Worm (Caenorhabditis elegans): ENCODE data around the gene W02H5.19.

ce11 chrV:2595720-2596119, 43.0 kb upstream of the W02H5.19 start:
- TF ChIP-seq ceh-58 (GFP tag; IDR thresholded peaks at IDR 0.05) (no peak), nhr-90 (tag; optimal IDR thresholded peaks at IDR 0.05) (no peak), B0019.2 (GFP tag; conservative IDR thresholded peaks at IDR 0.05) (no peak), him-1 (tag; optimal IDR thresholded peaks at IDR 0.05) (no peak), pha-4 (tag; optimal IDR thresholded peaks at IDR 0.05) (no peak), unc-62 (GFP tag; optimal IDR thresholded peaks at IDR 0.05) (no peak), lsy-27 (tag; optimal IDR thresholded peaks at IDR 0.05; ENCODE audit: borderline replicate concordance, insufficient read depth) (no peak), lin-26 (GFP tag; IDR thresholded peaks at IDR 0.05) (no peak), nfya-2 (GFP tag; IDR thresholded peaks at IDR 0.05) (no peak), F52B5.7 (tag; optimal IDR thresholded peaks at IDR 0.05) (no peak), Y67H2A.10 (GFP tag; conservative IDR thresholded peaks at IDR 0.05) (no peak), sptf-2 (GFP tag; optimal IDR thresholded peaks at IDR 0.05) (no peak), mes-4 (tag; optimal IDR thresholded peaks at IDR 0.05) (no peak), ama-1 (optimal IDR thresholded peaks at IDR 0.05) (no peak), ama-1 (GFP tag; optimal IDR thresholded peaks at IDR 0.05) (no peak)
